Worm (Caenorhabditis elegans) whole organism, early embryonic: ENCODE results near the gene spe-19.

ENCODE experiments used
- B0310.2 ChIP-seq: sonication (generic microtip); optimal IDR thresholded peaks from 2 replicates; lab custom pipeline; 2016; ENCODE audit warnings: mild to moderate bottlenecking, missing genetic modification characterization, missing compliant biosample characterization
- F13C5.2 ChIP-seq: sonication (generic microtip); optimal IDR thresholded peaks from 2 replicates; lab custom pipeline; 2017; ENCODE audit warnings: mild to moderate bottlenecking, missing genetic modification characterization, inconsistent platforms, missing compliant biosample characterization
- aly-1 ChIP-seq: sonication (generic microtip); optimal IDR thresholded peaks from 2 replicates; lab custom pipeline; 2016; ENCODE audit warnings: missing genetic modification characterization, missing compliant biosample characterization
- ama-1 ChIP-seq: fragments of 150-350 bp; optimal IDR thresholded peaks from 2 replicates; lab custom pipeline; 2014
- ceh-36 ChIP-seq: sonication (generic microtip); optimal IDR thresholded peaks from 2 replicates; lab custom pipeline; 2016; ENCODE audit warnings: missing genetic modification characterization, inconsistent platforms, missing compliant biosample characterization
- flt-1 ChIP-seq: fragments of 200-800 bp; sonication (Bioruptor generic); IDR thresholded peaks from 2 replicates; pipeline ENCODE4 v1.3.6; 2022; ENCODE audit warnings: missing genetic modification characterization, missing compliant biosample characterization
- hmbx-1 ChIP-seq: sonication (generic microtip); optimal IDR thresholded peaks from 2 replicates; lab custom pipeline; 2016; ENCODE audit warnings: mild to moderate bottlenecking, missing genetic modification characterization, missing compliant biosample characterization
- hmg-4 ChIP-seq: fragments of 200-800 bp; sonication (Bioruptor generic); optimal IDR thresholded peaks from 2 replicates; lab custom pipeline; 2018; ENCODE audit warnings: mild to moderate bottlenecking, missing genetic modification characterization, missing compliant biosample characterization
- pes-1 ChIP-seq: fragments of 200-800 bp; sonication (Bioruptor generic); IDR thresholded peaks from 2 replicates; pipeline ENCODE4 v1.3.6; 2022; ENCODE audit warnings: missing genetic modification reagents, missing genetic modification characterization, missing compliant biosample characterization
- scrt-1 ChIP-seq: fragments of 200-800 bp; sonication (Bioruptor generic); IDR thresholded peaks from 2 replicates; pipeline ENCODE4 v1.3.6; 2022; ENCODE audit warnings: missing genetic modification characterization, missing compliant biosample characterization
- sea-1 ChIP-seq: fragments of 200-800 bp; sonication (Bioruptor generic); conservative IDR thresholded peaks from 2 replicates; pipeline ENCODE4 v1.3.6; 2022; ENCODE audit warnings: missing genetic modification characterization, missing compliant biosample characterization
- tbx-11 ChIP-seq: fragments of 200-800 bp; sonication (Bioruptor generic); IDR thresholded peaks from 2 replicates; pipeline ENCODE4 v1.3.6; 2022; ENCODE audit warnings: missing genetic modification characterization, missing compliant biosample characterization
- tbx-37 ChIP-seq: fragments of 200-800 bp; sonication (Bioruptor generic); conservative IDR thresholded peaks from 2 replicates; pipeline ENCODE4 v1.3.6; 2022; ENCODE audit warnings: missing genetic modification reagents, missing genetic modification characterization, missing compliant biosample characterization

- TF ChIP-seq ama-1 (lab: Kevin White, UChicago) (no peak), pes-1 (GFP tag; lab: Robert Waterston, UW) (0 out of 2 replicates have a peak, but pooled peaks have one; percentile 11), F13C5.2 (no peak), aly-1 (tag; lab: Kevin White, UChicago) (no peak), tbx-11 (GFP tag; lab: Robert Waterston, UW) (no peak), B0310.2 (tag; lab: Kevin White, UChicago) (no peak), tbx-37 (GFP tag; lab: Robert Waterston, UW) (no peak), hmg-4 (GFP tag; lab: Kevin White, UChicago) (no peak), ceh-36 (tag; lab: Kevin White, UChicago) (peak; percentile 60), flt-1 (GFP tag; lab: Robert Waterston, UW) (no peak), sea-1 (GFP tag; lab: Robert Waterston, UW) (no peak), scrt-1 (GFP tag; lab: Robert Waterston, UW) (0 out of 2 replicates have a peak, but pooled peaks have one; percentile 44), hmbx-1 (tag; lab: Kevin White, UChicago) (no peak)
Measured at ce11 chrV:20061498-20061897, 14.3 kb upstream of the spe-19 start.
